Fruit fly (Drosophila melanogaster): Measurements from ENCODE around the gene disp.
A peak's percentile ranks its signal among the peaks of the same experiment; 100 is the strongest.

Gene disp

DNA sequence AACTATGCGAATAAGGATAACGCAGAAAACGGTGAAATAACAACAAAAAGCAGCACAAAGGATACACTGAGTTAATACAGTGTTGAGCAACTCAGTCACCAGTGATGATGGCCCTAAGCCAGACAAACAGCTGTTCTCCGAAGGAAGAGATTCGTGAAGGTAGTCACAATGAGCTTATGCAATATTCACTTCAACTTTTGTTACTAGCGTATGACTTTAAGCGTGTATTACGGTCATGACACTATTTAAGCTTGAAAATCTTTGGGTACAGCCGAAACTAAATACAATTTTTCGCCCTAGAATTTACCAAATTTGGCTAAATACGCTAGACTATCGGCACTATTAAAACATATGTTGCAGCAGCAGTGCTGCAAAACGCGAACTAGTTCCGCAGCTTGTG lies at the start of gene disp, which contains the start of gene ECSIT (continued):
- TF ChIP-seq CG4617 (GFP tag; optimal IDR thresholded peaks at IDR 0.05; ENCODE audit: borderline replicate concordance) (peak; percentile 56), p53 (GFP tag; optimal IDR thresholded peaks at IDR 0.05) (no peak), CG32767 (GFP tag; IDR thresholded peaks at IDR 0.05) (no peak), trh (GFP tag; optimal IDR thresholded peaks at IDR 0.05) (no peak), knrl (GFP tag; IDR thresholded peaks at IDR 0.05; ENCODE audit: partially characterized antibody) (peak; percentile 46; the same call in 1 of the 3 replicates), dimm (GFP tag; IDR thresholded peaks at IDR 0.05) (no peak), CG3407 (GFP tag; optimal IDR thresholded peaks at IDR 0.05) (no peak), chinmo (GFP tag; IDR thresholded peaks at IDR 0.05; ENCODE audit: partially characterized antibody) (no peak), sc (optimal IDR thresholded peaks at IDR 0.05) (no peak), sc (GFP tag; optimal IDR thresholded peaks at IDR 0.05) (no peak), CG6689 (GFP tag; IDR thresholded peaks at IDR 0.05) (peak; percentile 48; the same call in 1 of the 2 replicates), tup (GFP tag; optimal IDR thresholded peaks at IDR 0.05) (no peak), CG1603 (tag; optimal IDR thresholded peaks at IDR 0.05) (no peak), Dll (GFP tag; IDR thresholded peaks at IDR 0.05; ENCODE audit: partially characterized antibody) (no peak), ewg (GFP tag; optimal IDR thresholded peaks at IDR 0.05) (no peak), h (optimal IDR thresholded peaks at IDR 0.05) (no peak), BtbVII (GFP tag; optimal IDR thresholded peaks at IDR 0.05) (no peak), CG12769 (tag; optimal IDR thresholded peaks at IDR 0.05) (no peak), cg (GFP tag; optimal IDR thresholded peaks at IDR 0.05) (no peak), MBD-R2 (GFP tag; IDR thresholded peaks at IDR 0.05) (peak; percentile 81), CoRest (tag; optimal IDR thresholded peaks at IDR 0.05) (peak; percentile 59), CG1602 (GFP tag; optimal IDR thresholded peaks at IDR 0.05) (peak; percentile 12), zen (tag; optimal IDR thresholded peaks at IDR 0.05) (no peak), CG17912 (GFP tag; optimal IDR thresholded peaks at IDR 0.05) (no peak), CG7987 (GFP tag; optimal IDR thresholded peaks at IDR 0.05) (no peak), schlank (tag; optimal IDR thresholded peaks at IDR 0.05) (no peak), CG11504 (tag; optimal IDR thresholded peaks at IDR 0.05) (no peak), CG32532 (GFP tag; IDR thresholded peaks at IDR 0.05) (no peak), jumu (GFP tag; optimal IDR thresholded peaks at IDR 0.05) (peak; percentile 34), bbx (GFP tag; IDR thresholded peaks at IDR 0.05; ENCODE audit: partially characterized antibody) (no peak), Bdp1 (GFP tag; optimal IDR thresholded peaks at IDR 0.05) (peak; percentile 19), CG6175 (GFP tag; IDR thresholded peaks at IDR 0.05) (no peak), CG5180 (GFP tag; optimal IDR thresholded peaks at IDR 0.05) (no peak), jing (GFP tag; optimal IDR thresholded peaks at IDR 0.05) (no peak), lbe (GFP tag; optimal IDR thresholded peaks at IDR 0.05) (no peak), Hsf (GFP tag; optimal IDR thresholded peaks at IDR 0.05) (peak; percentile 64), CG4854 (GFP tag; optimal IDR thresholded peaks at IDR 0.05) (no peak), nau (GFP tag; optimal IDR thresholded peaks at IDR 0.05) (no peak), vvl (GFP tag; IDR thresholded peaks at IDR 0.05) (no peak), pum (GFP tag; optimal IDR thresholded peaks at IDR 0.05) (no peak), tll (GFP tag; optimal IDR thresholded peaks at IDR 0.05) (peak; percentile 32 to 66), CG13775 (GFP tag; optimal IDR thresholded peaks at IDR 0.05) (peak; percentile 26), CG7786 (GFP tag; optimal IDR thresholded peaks at IDR 0.05) (peak; percentile 45), CG11695 (GFP tag; IDR thresholded peaks at IDR 0.05) (no peak), CG4730 (GFP tag; IDR thresholded peaks at IDR 0.05) (no peak), Lim3 (GFP tag; IDR thresholded peaks at IDR 0.05) (no peak), ara (GFP tag; IDR thresholded peaks at IDR 0.05) (no peak), NfI (GFP tag; optimal IDR thresholded peaks at IDR 0.05) (no peak), salm (tag; optimal IDR thresholded peaks at IDR 0.05) (no peak), Kr (GFP tag; optimal IDR thresholded peaks at IDR 0.05) (no peak), HmgZ (tag; optimal IDR thresholded peaks at IDR 0.05) (peak; percentile 59)

Data from whole organism, embryonic.